Fruit fly (Drosophila melanogaster) whole organism, embryonic: ENCODE data around the gene wls.

Experiments used
- Adf1 ChIP-seq: fragments of 200-800 bp; sonication (Bioruptor generic); IDR thresholded peaks from 2 replicates; pipeline ENCODE4 v1.3.6; 2022; ENCODE audit warnings: missing biosample characterization, missing genetic modification characterization
- Awh ChIP-seq: fragments of 200-800 bp; sonication (Bioruptor generic); IDR thresholded peaks from 2 replicates; pipeline ENCODE4, ENCODE4 v1.3.6; 2022; ENCODE audit warnings: missing biosample characterization, missing genetic modification characterization
- B-H1 ChIP-seq: fragments of 200-800 bp; sonication (Bioruptor generic); IDR thresholded peaks from 3 replicates; pipeline ENCODE4 v1.3.6; 2022; ENCODE audit warnings: missing biosample characterization, missing genetic modification characterization
- Blimp-1 ChIP-seq: fragments of 200-800 bp; sonication (Bioruptor generic); optimal IDR thresholded peaks from 3 replicates; lab custom pipeline; 2018; ENCODE audit warnings: missing biosample characterization, missing genetic modification characterization, mild to moderate bottlenecking, moderate library complexity, missing genetic modification reagents
- CG1024 ChIP-seq: fragments of 200-800 bp; sonication (Bioruptor generic); IDR thresholded peaks from 2 replicates; pipeline ENCODE4 v1.3.6; 2022; ENCODE audit warnings: missing biosample characterization, missing genetic modification characterization
- CG10321 ChIP-seq: fragments of 200-800 bp; sonication (Bioruptor generic); IDR thresholded peaks from 2 replicates; pipeline ENCODE4 v1.3.6; 2022; ENCODE audit warnings: missing biosample characterization, missing genetic modification characterization
- CG12155 ChIP-seq: fragments of 200-800 bp; sonication (Bioruptor generic); optimal IDR thresholded peaks from 3 replicates; lab custom pipeline; 2016; ENCODE audit warnings: missing biosample characterization, missing genetic modification characterization
- CG13296 ChIP-seq: fragments of 200-800 bp; sonication (Bioruptor generic); optimal IDR thresholded peaks from 3 replicates; lab custom pipeline; 2018; ENCODE audit warnings: missing biosample characterization, mild to moderate bottlenecking, missing genetic modification characterization
- CG14014 ChIP-seq: fragments of 200-800 bp; sonication (Bioruptor generic); IDR thresholded peaks from 2 replicates; pipeline ENCODE4 v1.3.6; 2022; ENCODE audit warnings: missing biosample characterization, missing genetic modification characterization
- CG14667 ChIP-seq: fragments of 200-800 bp; sonication (Bioruptor generic); IDR thresholded peaks from 2 replicates; pipeline ENCODE4 v1.3.6; 2022; ENCODE audit warnings: missing biosample characterization, missing genetic modification characterization
- CG14860 ChIP-seq: fragments of 200-800 bp; sonication (Bioruptor generic); IDR thresholded peaks from 3 replicates; pipeline ENCODE4 v1.3.6; 2022; ENCODE audit warnings: missing biosample characterization, missing genetic modification characterization; ENCODE audit not compliant: partially characterized antibody
- CG18619 ChIP-seq: fragments of 200-800 bp; sonication (Bioruptor generic); optimal IDR thresholded peaks from 3 replicates; lab custom pipeline; 2017; ENCODE audit warnings: missing biosample characterization, mild to moderate bottlenecking, missing genetic modification characterization
- CG2678 ChIP-seq: fragments of 200-800 bp; sonication (Bioruptor generic); optimal IDR thresholded peaks from 3 replicates; lab custom pipeline; 2019; ENCODE audit warnings: missing biosample characterization, mild to moderate bottlenecking, missing genetic modification characterization, moderate library complexity
- CG31365 ChIP-seq: fragments of 200-800 bp; sonication (Bioruptor generic); optimal IDR thresholded peaks from 2 replicates; lab custom pipeline; 2018; ENCODE audit warnings: missing biosample characterization, mild to moderate bottlenecking, missing genetic modification characterization
- CG31441 ChIP-seq: fragments of 200-800 bp; sonication (Bioruptor generic); IDR thresholded peaks from 2 replicates; pipeline ENCODE4 v1.3.6; 2022; ENCODE audit warnings: missing biosample characterization, missing genetic modification characterization
- CG3163 ChIP-seq: fragments of 200-800 bp; sonication (Bioruptor generic); optimal IDR thresholded peaks from 3 replicates; lab custom pipeline; 2016; ENCODE audit warnings: missing biosample characterization, missing genetic modification characterization
- CG6683 ChIP-seq: fragments of 200-800 bp; sonication (Bioruptor generic); optimal IDR thresholded peaks from 2 replicates; lab custom pipeline; 2017; ENCODE audit warnings: missing biosample characterization, mild to moderate bottlenecking, missing genetic modification characterization, missing genetic modification reagents
- CG8388 ChIP-seq: fragments of 200-800 bp; sonication (Bioruptor generic); optimal IDR thresholded peaks from 2 replicates; lab custom pipeline; 2019; ENCODE audit warnings: missing biosample characterization, mild to moderate bottlenecking, missing genetic modification characterization, moderate library complexity
- CG9797 ChIP-seq: fragments of 200-800 bp; sonication (Bioruptor generic); optimal IDR thresholded peaks from 3 replicates; lab custom pipeline; 2018; ENCODE audit warnings: missing biosample characterization, mild to moderate bottlenecking, missing genetic modification characterization
- CG9817 ChIP-seq: fragments of 200-800 bp; sonication (Bioruptor generic); optimal IDR thresholded peaks from 2 replicates; lab custom pipeline; 2018; ENCODE audit warnings: missing biosample characterization, mild to moderate bottlenecking, missing genetic modification characterization, moderate library complexity
- Chrac-16 ChIP-seq: fragments of 200-800 bp; sonication (Bioruptor generic); optimal IDR thresholded peaks from 3 replicates; lab custom pipeline; 2016; ENCODE audit warnings: missing biosample characterization, missing genetic modification characterization
- Drgx ChIP-seq: fragments of 200-800 bp; sonication (Bioruptor generic); IDR thresholded peaks from 2 replicates; pipeline ENCODE4 v1.3.6; 2022; ENCODE audit warnings: missing biosample characterization, missing genetic modification characterization
- E2f2 ChIP-seq: fragments of 200-800 bp; sonication (Bioruptor generic); IDR thresholded peaks from 2 replicates; pipeline ENCODE4 v1.3.6; 2022; ENCODE audit warnings: missing biosample characterization, missing genetic modification characterization
- ERR ChIP-seq: fragments of 200-800 bp; sonication (Bioruptor generic); optimal IDR thresholded peaks from 2 replicates; lab custom pipeline; 2016; ENCODE audit warnings: missing biosample characterization, missing genetic modification characterization
- Hsf ChIP-seq: fragments of 200-800 bp; sonication (Bioruptor generic); optimal IDR thresholded peaks from 3 replicates; lab custom pipeline; 2016; ENCODE audit warnings: missing biosample characterization, missing genetic modification characterization
- Lim3 ChIP-seq: fragments of 200-800 bp; sonication (Bioruptor generic); IDR thresholded peaks from 2 replicates; pipeline ENCODE4 v1.3.6; 2022; ENCODE audit warnings: missing biosample characterization, missing genetic modification characterization
- Meics ChIP-seq: fragments of 200-800 bp; sonication (Bioruptor generic); optimal IDR thresholded peaks from 2 replicates; lab custom pipeline; 2017; ENCODE audit warnings: missing biosample characterization, mild to moderate bottlenecking, missing genetic modification characterization
- Optix ChIP-seq: fragments of 200-800 bp; sonication (Bioruptor generic); IDR thresholded peaks from 3 replicates; pipeline ENCODE4 v1.3.6; 2022; ENCODE audit warnings: missing biosample characterization, missing genetic modification characterization
- Ptx1 ChIP-seq: fragments of 200-800 bp; sonication (Bioruptor generic); IDR thresholded peaks from 2 replicates; pipeline ENCODE4 v1.3.6; 2022; ENCODE audit warnings: missing biosample characterization, missing genetic modification characterization
- Sox102F ChIP-seq: fragments of 200-800 bp; sonication (Bioruptor generic); optimal IDR thresholded peaks from 2 replicates; lab custom pipeline; 2018; ENCODE audit warnings: missing biosample characterization, mild to moderate bottlenecking, missing genetic modification characterization, moderate library complexity
- Spps ChIP-seq: fragments of 200-800 bp; sonication (Bioruptor generic); optimal IDR thresholded peaks from 2 replicates; lab custom pipeline; 2018; ENCODE audit warnings: missing biosample characterization, mild to moderate bottlenecking, missing genetic modification characterization
- Ssrp ChIP-seq: fragments of 200-800 bp; sonication (Bioruptor generic); optimal IDR thresholded peaks from 2 replicates; lab custom pipeline; 2018; ENCODE audit warnings: missing biosample characterization, mild to moderate bottlenecking, missing genetic modification characterization, moderate library complexity
- ato ChIP-seq: fragments of 200-800 bp; sonication (Bioruptor generic); IDR thresholded peaks from 2 replicates; pipeline ENCODE4 v1.3.6; 2022; ENCODE audit warnings: missing biosample characterization, missing genetic modification characterization; ENCODE audit not compliant: partially characterized antibody
- bcd ChIP-seq: fragments of 200-800 bp; sonication (Bioruptor generic); optimal IDR thresholded peaks from 2 replicates; lab custom pipeline; 2017; ENCODE audit warnings: missing biosample characterization, mild to moderate bottlenecking, missing genetic modification characterization
- bowl ChIP-seq: fragments of 200-800 bp; sonication (Bioruptor generic); IDR thresholded peaks from 2 replicates; pipeline ENCODE4 v1.3.6; 2022; ENCODE audit warnings: missing biosample characterization, missing genetic modification characterization
- caup ChIP-seq: fragments of 200-800 bp; sonication (Bioruptor generic); optimal IDR thresholded peaks from 3 replicates; lab custom pipeline; 2017; ENCODE audit warnings: missing biosample characterization, mild to moderate bottlenecking, missing genetic modification characterization, moderate library complexity; ENCODE audit not compliant: severe bottlenecking
- corto ChIP-seq: fragments of 200-800 bp; sonication (Bioruptor generic); optimal IDR thresholded peaks from 2 replicates; lab custom pipeline; 2016; ENCODE audit warnings: missing biosample characterization, mild to moderate bottlenecking, missing genetic modification characterization, moderate library complexity
- crc ChIP-seq: fragments of 200-800 bp; sonication (Bioruptor generic); optimal IDR thresholded peaks from 2 replicates; lab custom pipeline; 2016; ENCODE audit warnings: missing biosample characterization, missing genetic modification characterization
- dati ChIP-seq: fragments of 200-800 bp; sonication (Bioruptor generic); IDR thresholded peaks from 2 replicates; pipeline ENCODE4 v1.3.6; 2022; ENCODE audit warnings: missing biosample characterization, missing genetic modification characterization
- dysf ChIP-seq: fragments of 200-800 bp; sonication (Bioruptor generic); IDR thresholded peaks from 3 replicates; pipeline ENCODE4 v1.3.6; 2022; ENCODE audit warnings: missing biosample characterization, missing genetic modification characterization
- hbn ChIP-seq: fragments of 200-800 bp; sonication (Bioruptor generic); IDR thresholded peaks from 2 replicates; pipeline ENCODE4 v1.3.6; 2022; ENCODE audit warnings: missing biosample characterization, missing genetic modification characterization; ENCODE audit not compliant: partially characterized antibody
- inv ChIP-seq: fragments of 200-800 bp; sonication (Bioruptor generic); IDR thresholded peaks from 2 replicates; pipeline ENCODE4 v1.3.6; 2022; ENCODE audit warnings: missing biosample characterization, missing genetic modification characterization; ENCODE audit not compliant: partially characterized antibody
- kni ChIP-seq: fragments of 200-800 bp; sonication (Bioruptor generic); optimal IDR thresholded peaks from 3 replicates; lab custom pipeline; 2017; ENCODE audit warnings: mild to moderate bottlenecking, missing biosample characterization, missing genetic modification reagents, missing genetic modification characterization
- knrl ChIP-seq: fragments of 200-800 bp; sonication (Bioruptor generic); IDR thresholded peaks from 3 replicates; pipeline ENCODE4 v1.3.6; 2022; ENCODE audit warnings: missing biosample characterization, missing genetic modification characterization; ENCODE audit not compliant: partially characterized antibody
- p53 ChIP-seq: fragments of 200-800 bp; sonication (Bioruptor generic); optimal IDR thresholded peaks from 2 replicates; lab custom pipeline; 2016; ENCODE audit warnings: missing biosample characterization, missing genetic modification characterization
- prd ChIP-seq, 3 experiments: fragments of >200 bp in 2 of 3; fragments of 200-800 bp in 1 of 3; sonication (Bioruptor generic) in 1 of 3; optimal IDR thresholded peaks in 2 of 3; IDR thresholded peaks in 1 of 3; 2 replicates in 2 of 3; 3 replicates in 1 of 3; pipeline versions ENCODE4 v1.3.6 to Lab custom; 2017 to 2022; ENCODE audit warnings: missing biosample characterization in 1 of 3, missing genetic modification characterization in 1 of 3
- pros ChIP-seq: fragments of 200-800 bp; sonication (Bioruptor generic); optimal IDR thresholded peaks from 3 replicates; lab custom pipeline; 2019; ENCODE audit warnings: missing biosample characterization, mild to moderate bottlenecking, missing genetic modification characterization, moderate library complexity
- run ChIP-seq: fragments of 200-800 bp; sonication (Bioruptor generic); optimal IDR thresholded peaks from 3 replicates; lab custom pipeline; 2018; ENCODE audit warnings: missing biosample characterization, mild to moderate bottlenecking, missing genetic modification characterization
- tio ChIP-seq: fragments of 200-800 bp; sonication (Bioruptor generic); optimal IDR thresholded peaks from 2 replicates; lab custom pipeline; 2017; ENCODE audit warnings: missing biosample characterization, missing genetic modification characterization, inconsistent platforms
- toy ChIP-seq: fragments of 200-800 bp; sonication (Bioruptor generic); IDR thresholded peaks from 2 replicates; pipeline ENCODE4 v1.3.6; 2022; ENCODE audit warnings: missing biosample characterization, missing genetic modification characterization

wls gene

dm6 chr3L:11155380-11155779 is 14.0 kb downstream of the wls start (continued):
- TF ChIP-seq bcd (GFP tag; lab: Kevin White, UChicago) (no peak), CG14667 (0 out of 2 replicates have a peak, but pooled peaks have one; percentile 22), run (no peak), bowl (GFP tag; lab: Robert Waterston, UW) (no peak), crc (GFP tag; lab: Kevin White, UChicago) (no peak), prd (optimal IDR thresholded peaks at IDR 0.05; lab: Kevin White, UChicago) (no peak), prd (GFP tag; IDR thresholded peaks at IDR 0.05; lab: Robert Waterston, UW) (peak; percentile 29; the same call in 1 of the 3 replicates), CG1024 (GFP tag; lab: Robert Waterston, UW) (no peak), CG13296 (GFP tag; lab: Kevin White, UChicago) (no peak), CG18619 (no peak), Chrac-16 (GFP tag; lab: Kevin White, UChicago) (no peak), CG2678 (tag; lab: Kevin White, UChicago) (no peak), Spps (tag; lab: Kevin White, UChicago) (no peak), B-H1 (GFP tag; lab: Robert Waterston, UW) (no peak), p53 (no peak), Awh (GFP tag; lab: Robert Waterston, UW) (peak; percentile 33; the same call in 1 of the 2 replicates), Ssrp (tag; lab: Kevin White, UChicago) (no peak), CG9797 (GFP tag; lab: Kevin White, UChicago) (no peak), CG6683 (GFP tag; lab: Kevin White, UChicago) (no peak), caup (GFP tag; lab: Kevin White, UChicago) (no peak), dati (GFP tag; lab: Robert Waterston, UW) (no peak), Drgx (GFP tag; lab: Robert Waterston, UW) (peak; percentile 78), CG10321 (GFP tag; lab: Robert Waterston, UW) (0 out of 2 replicates have a peak, but pooled peaks have one; percentile 19), CG31365 (tag; lab: Kevin White, UChicago) (no peak), Hsf (GFP tag; lab: Kevin White, UChicago) (no peak), Sox102F (GFP tag; lab: Kevin White, UChicago) (peak; percentile 44), ERR (GFP tag; lab: Kevin White, UChicago) (no peak), CG14014 (GFP tag; lab: Robert Waterston, UW) (peak; percentile 14; the same call in 1 of the 2 replicates), CG8388 (GFP tag; lab: Kevin White, UChicago) (no peak), hbn (GFP tag; lab: Robert Waterston, UW) (no peak), CG3163 (GFP tag; lab: Kevin White, UChicago) (no peak), tio (no peak), Blimp-1 (no peak), CG12155 (GFP tag; lab: Kevin White, UChicago) (no peak), CG31441 (GFP tag; lab: Robert Waterston, UW) (0 out of 2 replicates have a peak, but pooled peaks have one; percentile 10), pros (GFP tag; lab: Kevin White, UChicago) (no peak), Optix (GFP tag; lab: Robert Waterston, UW) (no peak), dysf (GFP tag; lab: Robert Waterston, UW) (0 out of 3 replicates have a peak, but pooled peaks have one; percentile 23), kni (no peak), corto (GFP tag; lab: Kevin White, UChicago) (no peak), toy (no peak), knrl (no peak), CG9817 (tag; lab: Kevin White, UChicago) (no peak), Meics (GFP tag; lab: Kevin White, UChicago) (no peak), Adf1 (GFP tag; lab: Robert Waterston, UW) (no peak), Ptx1 (GFP tag; lab: Robert Waterston, UW) (0 out of 2 replicates have a peak, but pooled peaks have one; percentile 13), Lim3 (no peak), inv (GFP tag; lab: Robert Waterston, UW) (no peak), CG14860 (GFP tag; lab: Robert Waterston, UW) (no peak), E2f2 (GFP tag; lab: Robert Waterston, UW) (peak; percentile 21; the same call in 1 of the 2 replicates), ato (GFP tag; lab: Robert Waterston, UW) (no peak)
